Worm (Caenorhabditis elegans) whole organism, L1 larva: ENCODE data around the gene eif-2Bdelta.

Experiments used
- Y116A8C.19 ChIP-seq: sonication (generic microtip); optimal IDR thresholded peaks from 2 replicates; lab custom pipeline; 2016; ENCODE audit warnings: missing compliant biosample characterization, missing genetic modification characterization, borderline replicate concordance
- aha-1 ChIP-seq: fragments of 150-350 bp; optimal IDR thresholded peaks from 2 replicates; lab custom pipeline; 2014; ENCODE audit warnings: missing biosample characterization, missing genetic modification characterization
- alr-1 ChIP-seq: fragments of 200-800 bp; sonication (Bioruptor generic); optimal IDR thresholded peaks from 2 replicates; lab custom pipeline; 2018; ENCODE audit warnings: borderline replicate concordance, mild to moderate bottlenecking, missing genetic modification characterization, missing compliant biosample characterization
- ama-1 ChIP-seq: fragments of 150-350 bp; optimal IDR thresholded peaks from 2 replicates; lab custom pipeline; 2014
- blmp-1 ChIP-seq: fragments of 150-350 bp; optimal IDR thresholded peaks from 2 replicates; lab custom pipeline; 2014; ENCODE audit warnings: missing biosample characterization, missing genetic modification characterization
- ceh-82 ChIP-seq, 3 experiments: fragments of 150-350 bp in 1 of 3; sonication (generic microtip) in 2 of 3; optimal IDR thresholded peaks; 2 replicates each; lab custom pipeline; 2014 to 2017; ENCODE audit warnings: missing biosample characterization in 3 of 3, missing genetic modification characterization in 3 of 3
- ceh-90 ChIP-seq: sonication (generic microtip); optimal IDR thresholded peaks from 2 replicates; lab custom pipeline; 2016; ENCODE audit warnings: missing genetic modification characterization, missing compliant biosample characterization
- ces-1 ChIP-seq: fragments of 150-350 bp; optimal IDR thresholded peaks from 2 replicates; lab custom pipeline; 2014; ENCODE audit warnings: missing biosample characterization, missing genetic modification reagents, missing genetic modification characterization
- dpl-1 ChIP-seq, 3 experiments: fragments of 150-350 bp in 2 of 3; sonication (generic microtip) in 1 of 3; optimal IDR thresholded peaks; 2 replicates each; lab custom pipeline; 2014 to 2017; ENCODE audit warnings: missing biosample characterization in 3 of 3, missing genetic modification characterization in 3 of 3, missing genetic modification reagents in 3 of 3
- dsc-1 ChIP-seq: sonication (generic microtip); optimal IDR thresholded peaks from 2 replicates; lab custom pipeline; 2016; ENCODE audit warnings: mild to moderate bottlenecking, missing genetic modification characterization, missing compliant biosample characterization
- efl-1 ChIP-seq, 4 experiments: fragments of 150-350 bp; optimal IDR thresholded peaks in 3 of 4; peaks in 1 of 4; 1 replicate in 1 of 4; 2 replicates in 3 of 4; lab custom pipeline; 2014; ENCODE audit warnings: missing biosample characterization in 2 of 4, missing genetic modification characterization in 2 of 4, missing genetic modification reagents in 2 of 4
- elt-2 ChIP-seq: sonication (generic microtip); optimal IDR thresholded peaks from 2 replicates; lab custom pipeline; 2016; ENCODE audit warnings: missing genetic modification characterization, mild to moderate bottlenecking, inconsistent platforms, missing compliant biosample characterization, missing genetic modification reagents
- elt-3 ChIP-seq, 6 experiments: fragments of 150-350 bp in 1 of 6; sonication (generic microtip); optimal IDR thresholded peaks; 2 replicates each; lab custom pipeline; 2017 to 2018; ENCODE audit warnings: missing biosample characterization in 6 of 6, missing genetic modification characterization in 6 of 6, inconsistent platforms in 1 of 6
- fkh-10 ChIP-seq: sonication (generic microtip); optimal IDR thresholded peaks from 2 replicates; lab custom pipeline; 2017; ENCODE audit warnings: missing biosample characterization, missing genetic modification reagents, missing genetic modification characterization
- fkh-8 ChIP-seq: sonication (generic microtip); optimal IDR thresholded peaks from 2 replicates; lab custom pipeline; 2016; ENCODE audit warnings: mild to moderate bottlenecking, missing genetic modification characterization, missing compliant biosample characterization
- fos-1 ChIP-seq: fragments of 150-350 bp; optimal IDR thresholded peaks from 2 replicates; lab custom pipeline; 2014; ENCODE audit warnings: missing biosample characterization, missing genetic modification characterization
- hlh-17 ChIP-seq: fragments of 200-800 bp; sonication (Bioruptor generic); optimal IDR thresholded peaks from 2 replicates; lab custom pipeline; 2018; ENCODE audit warnings: missing genetic modification characterization, mild to moderate bottlenecking, missing compliant biosample characterization, moderate library complexity, borderline replicate concordance
- hlh-4 ChIP-seq: sonication (generic microtip); optimal IDR thresholded peaks from 2 replicates; lab custom pipeline; 2016; ENCODE audit warnings: mild to moderate bottlenecking, missing genetic modification characterization, missing compliant biosample characterization
- isw-1 ChIP-seq: fragments of 200-800 bp; sonication (Bioruptor generic); IDR thresholded peaks from 2 replicates; pipeline ENCODE4 v1.3.6; 2022; ENCODE audit warnings: missing genetic modification characterization, missing compliant biosample characterization
- jun-1 ChIP-seq: fragments of 150-350 bp; optimal IDR thresholded peaks from 2 replicates; lab custom pipeline; 2014; ENCODE audit warnings: missing biosample characterization, missing genetic modification reagents, missing genetic modification characterization
- lin-35 ChIP-seq, 2 experiments: fragments of 150-350 bp; optimal IDR thresholded peaks; 2 replicates each; lab custom pipeline; 2014; ENCODE audit warnings: missing biosample characterization in 2 of 2, missing genetic modification characterization in 2 of 2, missing genetic modification reagents in 2 of 2
- lir-3 ChIP-seq: sonication (generic microtip); optimal IDR thresholded peaks from 2 replicates; lab custom pipeline; 2016; ENCODE audit warnings: mild to moderate bottlenecking, missing genetic modification characterization, moderate library complexity, missing compliant biosample characterization; ENCODE audit not compliant: poor library complexity
- lsy-2 ChIP-seq, 2 experiments: fragments of 150-350 bp; optimal IDR thresholded peaks; 2 replicates each; lab custom pipeline; 2014; ENCODE audit warnings: missing biosample characterization in 2 of 2, missing genetic modification characterization in 2 of 2
- mdl-1 ChIP-seq, 2 experiments: fragments of 150-350 bp; optimal IDR thresholded peaks; 2 replicates each; lab custom pipeline; 2014 to 2017; ENCODE audit warnings: missing biosample characterization in 2 of 2, missing genetic modification characterization in 2 of 2, inconsistent platforms in 1 of 2
- mep-1 ChIP-seq: fragments of 150-350 bp; optimal IDR thresholded peaks from 2 replicates; lab custom pipeline; 2014; ENCODE audit warnings: missing biosample characterization, missing genetic modification characterization
- nhr-11 ChIP-seq: fragments of 150-350 bp; optimal IDR thresholded peaks from 2 replicates; lab custom pipeline; 2014; ENCODE audit warnings: missing biosample characterization, missing genetic modification characterization
- nhr-19 ChIP-seq: fragments of 200-800 bp; sonication (Bioruptor generic); conservative IDR thresholded peaks from 2 replicates; pipeline ENCODE4 v1.3.6; 2022; ENCODE audit warnings: missing genetic modification characterization, missing compliant biosample characterization
- nhr-20 ChIP-seq: sonication (generic microtip); optimal IDR thresholded peaks from 2 replicates; lab custom pipeline; 2016; ENCODE audit warnings: mild to moderate bottlenecking, missing genetic modification characterization, missing compliant biosample characterization
- nhr-28 ChIP-seq: fragments of 150-350 bp; optimal IDR thresholded peaks from 2 replicates; lab custom pipeline; 2014; ENCODE audit warnings: missing biosample characterization, missing genetic modification characterization
- nhr-47 ChIP-seq: sonication (generic microtip); optimal IDR thresholded peaks from 2 replicates; lab custom pipeline; 2016; ENCODE audit warnings: mild to moderate bottlenecking, missing genetic modification characterization, moderate library complexity, missing compliant biosample characterization
- nhr-71 ChIP-seq: sonication (generic microtip); optimal IDR thresholded peaks from 2 replicates; lab custom pipeline; 2016; ENCODE audit warnings: mild to moderate bottlenecking, missing genetic modification characterization, moderate library complexity, missing compliant biosample characterization
- nhr-76 ChIP-seq: sonication (generic microtip); optimal IDR thresholded peaks from 2 replicates; lab custom pipeline; 2017; ENCODE audit warnings: missing biosample characterization, missing genetic modification characterization
- nhr-77 ChIP-seq: fragments of 150-350 bp; optimal IDR thresholded peaks from 2 replicates; lab custom pipeline; 2014; ENCODE audit warnings: missing biosample characterization, missing genetic modification characterization
- nhr-84 ChIP-seq: sonication (generic microtip); optimal IDR thresholded peaks from 2 replicates; lab custom pipeline; 2017; ENCODE audit warnings: missing biosample characterization, missing genetic modification characterization
- nhr-90 ChIP-seq: sonication (generic microtip); optimal IDR thresholded peaks from 2 replicates; lab custom pipeline; 2016; ENCODE audit warnings: mild to moderate bottlenecking, missing genetic modification characterization, missing compliant biosample characterization; ENCODE audit not compliant: poor library complexity
- pag-3 ChIP-seq: sonication (generic microtip); optimal IDR thresholded peaks from 2 replicates; lab custom pipeline; 2017; ENCODE audit warnings: missing genetic modification characterization, mild to moderate bottlenecking, missing compliant biosample characterization, antibody characterized with exemption, borderline replicate concordance; ENCODE audit not compliant: insufficient read depth
- pax-3 ChIP-seq: fragments of 200-800 bp; sonication (Bioruptor generic); optimal IDR thresholded peaks from 2 replicates; lab custom pipeline; 2018; ENCODE audit warnings: mild to moderate bottlenecking, missing genetic modification characterization, moderate library complexity, missing compliant biosample characterization
- snu-23 ChIP-seq: sonication (generic microtip); optimal IDR thresholded peaks from 2 replicates; lab custom pipeline; 2016; ENCODE audit warnings: missing genetic modification characterization, missing compliant biosample characterization
- sup-37 ChIP-seq: fragments of 200-800 bp; sonication (Bioruptor generic); optimal IDR thresholded peaks from 2 replicates; lab custom pipeline; 2018; ENCODE audit warnings: mild to moderate bottlenecking, missing genetic modification characterization, missing compliant biosample characterization
- swsn-7 ChIP-seq: sonication (generic microtip); optimal IDR thresholded peaks from 2 replicates; lab custom pipeline; 2016; ENCODE audit warnings: missing genetic modification characterization, missing compliant biosample characterization
- vab-15 ChIP-seq: sonication (generic microtip); optimal IDR thresholded peaks from 2 replicates; lab custom pipeline; 2017; ENCODE audit warnings: missing genotype, mild to moderate bottlenecking, missing genetic modification characterization, missing compliant biosample characterization
- xbp-1 ChIP-seq: sonication (generic microtip); optimal IDR thresholded peaks from 2 replicates; lab custom pipeline; 2016; ENCODE audit warnings: missing genetic modification characterization, missing compliant biosample characterization
- zag-1 ChIP-seq: fragments of 150-350 bp; optimal IDR thresholded peaks from 2 replicates; lab custom pipeline; 2014; ENCODE audit warnings: missing biosample characterization, missing genetic modification characterization
- zip-4 ChIP-seq: fragments of 200-800 bp; sonication (Bioruptor generic); optimal IDR thresholded peaks from 2 replicates; lab custom pipeline; 2018; ENCODE audit warnings: mild to moderate bottlenecking, missing genetic modification characterization, moderate library complexity, missing compliant biosample characterization
- ztf-4 ChIP-seq: fragments of 150-350 bp; optimal IDR thresholded peaks from 2 replicates; lab custom pipeline; 2014; ENCODE audit warnings: missing biosample characterization, missing genetic modification characterization

The eif-2Bdelta gene

ce11 chrV:9506931-9507330 lies 6.7 kb upstream of the eif-2Bdelta start:
- no peak for TF ChIP-seq snu-23 (GFP tag; lab: Kevin White, UChicago)
- peak; percentile 30 for TF ChIP-seq nhr-20 (tag; lab: Kevin White, UChicago)
- peak in 1 of 2 experiments; percentile 40 for TF ChIP-seq lin-35 (GFP tag; optimal IDR thresholded peaks at IDR 0.05; lab: Kevin White, UChicago)
- peak; percentile 2 for TF ChIP-seq nhr-90 (tag; lab: Kevin White, UChicago)
- peak; percentile 72 for TF ChIP-seq elt-2 (tag; lab: Kevin White, UChicago)
- TF ChIP-seq mdl-1 (tag; optimal IDR thresholded peaks at IDR 0.05; lab: Kevin White, UChicago): peak in 1 of 2 experiments; percentile 11
- no peak for TF ChIP-seq ceh-82 (tag; optimal IDR thresholded peaks at IDR 0.05; lab: Kevin White, UChicago)

- no peak for TF ChIP-seq snu-23 (GFP tag; lab: Kevin White, UChicago)
- no peak for TF ChIP-seq nhr-47 (tag; lab: Kevin White, UChicago)
- TF ChIP-seq zag-1: no peak
- no peak for TF ChIP-seq hlh-17
- TF ChIP-seq isw-1: no peak
- no peak for TF ChIP-seq dsc-1 (tag; lab: Kevin White, UChicago)
- no peak for TF ChIP-seq ztf-4
- TF ChIP-seq nhr-19 (GFP tag; lab: Robert Waterston, UW): no peak
- TF ChIP-seq nhr-11: no peak
- no peak for TF ChIP-seq vab-15
- TF ChIP-seq nhr-28: no peak
- TF ChIP-seq lsy-2 (tag; optimal IDR thresholded peaks at IDR 0.05; lab: Kevin White, UChicago): no peak
- peak in 1 of 6 experiments; percentile 4 for TF ChIP-seq elt-3 (tag; optimal IDR thresholded peaks at IDR 0.05; lab: Kevin White, UChicago)
- no peak for TF ChIP-seq fkh-8 (tag; lab: Kevin White, UChicago)
- TF ChIP-seq Y116A8C.19: no peak
- TF ChIP-seq fkh-10: no peak
- no peak for TF ChIP-seq xbp-1 (tag; lab: Kevin White, UChicago)
- TF ChIP-seq swsn-7 (tag; lab: Kevin White, UChicago): no peak
- no peak for TF ChIP-seq ama-1 (lab: Kevin White, UChicago)
- TF ChIP-seq fos-1 (tag; lab: Kevin White, UChicago): no peak
- no peak for TF ChIP-seq nhr-76 (tag; lab: Kevin White, UChicago)
- TF ChIP-seq hlh-4: no peak
- no peak for TF ChIP-seq ces-1 (GFP tag; lab: Kevin White, UChicago)
- TF ChIP-seq jun-1 (tag; lab: Kevin White, UChicago): no peak
- no peak for TF ChIP-seq aha-1 (tag; lab: Kevin White, UChicago)
- TF ChIP-seq alr-1 (tag; lab: Kevin White, UChicago): no peak
- peak; percentile 12 for TF ChIP-seq elt-2 (tag; lab: Kevin White, UChicago)
- peak; percentile 13 for TF ChIP-seq nhr-20 (tag; lab: Kevin White, UChicago)
- TF ChIP-seq efl-1 (optimal IDR thresholded peaks at IDR 0.05; lab: Kevin White, UChicago): no peak
- peak in 1 of 2 experiments; percentile 51 for TF ChIP-seq efl-1 (GFP tag; optimal IDR thresholded peaks at IDR 0.05 in 1 of 2; lab: Kevin White, UChicago)
- TF ChIP-seq blmp-1: no peak
- no peak for TF ChIP-seq zip-4
- no peak for TF ChIP-seq sup-37
- TF ChIP-seq nhr-71 (tag; lab: Kevin White, UChicago): no peak
- peak in 1 of 2 experiments; percentile 12 for TF ChIP-seq lin-35 (GFP tag; optimal IDR thresholded peaks at IDR 0.05; lab: Kevin White, UChicago)
- TF ChIP-seq mep-1 (tag; lab: Kevin White, UChicago): no peak
- TF ChIP-seq lir-3: no peak
- no peak for TF ChIP-seq dpl-1 (GFP tag; optimal IDR thresholded peaks at IDR 0.05; lab: Kevin White, UChicago)
- TF ChIP-seq ceh-90 (tag; lab: Kevin White, UChicago): no peak
- TF ChIP-seq pax-3: no peak
- TF ChIP-seq nhr-77 (tag; lab: Kevin White, UChicago): no peak
- no peak for TF ChIP-seq nhr-84 (tag; lab: Kevin White, UChicago)
- TF ChIP-seq pag-3 (tag; lab: Kevin White, UChicago): no peak
Observed at ce11 chrV:9507742-9508141, 5.9 kb upstream of the eif-2Bdelta start, which contains the start of gene acs-14. TSS of gene acs-14 (plus strand) at chrV:9508132.
